Worm (Caenorhabditis elegans) whole organism, young adult: ENCODE measurements around the gene metl-6.

ENCODE experiments used
- B0019.2 ChIP-seq: fragments of 200-800 bp; sonication (Bioruptor generic); conservative IDR thresholded peaks from 2 replicates; pipeline ENCODE4 v1.3.6; 2022; ENCODE audit warnings: missing genetic modification reagents, missing genetic modification characterization, missing compliant biosample characterization
- B0261.1 ChIP-seq: sonication (generic microtip); optimal IDR thresholded peaks from 2 replicates; lab custom pipeline; 2016; ENCODE audit warnings: mild to moderate bottlenecking, missing genetic modification characterization, moderate library complexity, missing compliant biosample characterization
- F57C9.4 ChIP-seq: sonication (generic microtip); optimal IDR thresholded peaks from 2 replicates; lab custom pipeline; 2017; ENCODE audit warnings: mild to moderate bottlenecking, missing genetic modification characterization, missing compliant biosample characterization
- K11D2.4 ChIP-seq: fragments of 200-800 bp; sonication (Bioruptor generic); IDR thresholded peaks from 2 replicates; pipeline ENCODE4 v1.3.6; 2022; ENCODE audit warnings: missing genetic modification reagents, missing genetic modification characterization, missing compliant biosample characterization
- K12H6.12 ChIP-seq: fragments of 200-800 bp; sonication (Bioruptor generic); optimal IDR thresholded peaks from 2 replicates; lab custom pipeline; 2018; ENCODE audit warnings: mild to moderate bottlenecking, missing genetic modification characterization, missing compliant biosample characterization
- ama-1 ChIP-seq, 3 experiments: fragments of 150-350 bp in 1 of 3; sonication (generic microtip) in 2 of 3; optimal IDR thresholded peaks; 2 replicates each; lab custom pipeline; 2014 to 2018; ENCODE audit warnings: missing biosample characterization in 2 of 3, missing genetic modification characterization in 2 of 3, missing genetic modification reagents in 2 of 3
- bed-2 ChIP-seq: fragments of 200-800 bp; sonication (Bioruptor generic); IDR thresholded peaks from 2 replicates; pipeline ENCODE4 v1.3.6; 2022; ENCODE audit warnings: missing genetic modification reagents, missing genetic modification characterization, missing compliant biosample characterization
- ceh-40 ChIP-seq: fragments of 200-800 bp; sonication (Bioruptor generic); IDR thresholded peaks from 2 replicates; pipeline ENCODE4 v1.3.6; 2022; ENCODE audit warnings: missing genetic modification characterization, missing compliant biosample characterization
- chd-7 ChIP-seq: sonication (generic microtip); optimal IDR thresholded peaks from 2 replicates; lab custom pipeline; 2016; ENCODE audit warnings: mild to moderate bottlenecking, missing genetic modification characterization, moderate library complexity, missing compliant biosample characterization
- die-1 ChIP-seq: sonication (generic microtip); optimal IDR thresholded peaks from 2 replicates; lab custom pipeline; 2016; ENCODE audit warnings: missing genotype, mild to moderate bottlenecking, missing genetic modification characterization, missing compliant biosample characterization
- dpl-1 ChIP-seq: fragments of 150-350 bp; optimal IDR thresholded peaks from 2 replicates; lab custom pipeline; 2014; ENCODE audit warnings: missing biosample characterization, missing genetic modification reagents, missing genetic modification characterization
- ets-4 ChIP-seq: fragments of 200-800 bp; sonication (Bioruptor generic); optimal IDR thresholded peaks from 2 replicates; lab custom pipeline; 2018; ENCODE audit warnings: mild to moderate bottlenecking, missing genetic modification characterization, missing compliant biosample characterization
- gei-17 ChIP-seq: fragments of 200-800 bp; sonication (Bioruptor generic); optimal IDR thresholded peaks from 2 replicates; lab custom pipeline; 2018; ENCODE audit warnings: mild to moderate bottlenecking, missing genetic modification characterization, missing compliant biosample characterization
- hlh-12 ChIP-seq: sonication (generic microtip); optimal IDR thresholded peaks from 2 replicates; lab custom pipeline; 2016; ENCODE audit warnings: missing genetic modification characterization, missing compliant biosample characterization
- hmg-1.2 ChIP-seq: fragments of 200-800 bp; sonication (Bioruptor generic); IDR thresholded peaks from 2 replicates; pipeline ENCODE4 v1.3.6; 2022; ENCODE audit warnings: missing genetic modification reagents, missing genetic modification characterization, missing compliant biosample characterization
- let-526 ChIP-seq: fragments of 200-800 bp; sonication (Bioruptor generic); IDR thresholded peaks from 2 replicates; pipeline ENCODE4 v1.3.6; 2022; ENCODE audit warnings: missing genetic modification reagents, missing genetic modification characterization, missing compliant biosample characterization
- lin-26 ChIP-seq: fragments of 200-800 bp; sonication (Bioruptor generic); IDR thresholded peaks from 2 replicates; pipeline ENCODE4 v1.3.6; 2022; ENCODE audit warnings: missing genetic modification reagents, missing genetic modification characterization, missing compliant biosample characterization
- lsy-27 ChIP-seq: sonication (generic microtip); optimal IDR thresholded peaks from 2 replicates; lab custom pipeline; 2017; ENCODE audit warnings: missing genetic modification characterization, mild to moderate bottlenecking, missing compliant biosample characterization, antibody characterized with exemption, missing genotype, borderline replicate concordance; ENCODE audit not compliant: insufficient read depth
- madf-6 ChIP-seq: fragments of 200-800 bp; sonication (Bioruptor generic); IDR thresholded peaks from 2 replicates; pipeline ENCODE4 v1.3.6; 2022; ENCODE audit warnings: missing genetic modification reagents, missing genetic modification characterization, missing compliant biosample characterization
- nfya-1 ChIP-seq: sonication (generic microtip); optimal IDR thresholded peaks from 2 replicates; lab custom pipeline; 2017; ENCODE audit warnings: antibody characterized with exemption, missing compliant biosample characterization, missing genetic modification characterization, borderline replicate concordance; ENCODE audit not compliant: insufficient read depth
- nfya-2 ChIP-seq: fragments of 200-800 bp; sonication (Bioruptor generic); IDR thresholded peaks from 2 replicates; pipeline ENCODE4 v1.3.6; 2022; ENCODE audit warnings: missing genetic modification reagents, missing genetic modification characterization, missing compliant biosample characterization
- nfyb-1 ChIP-seq: fragments of 200-800 bp; sonication (Bioruptor generic); IDR thresholded peaks from 2 replicates; pipeline ENCODE4 v1.3.6; 2022; ENCODE audit warnings: missing genetic modification reagents, missing genetic modification characterization, missing compliant biosample characterization
- nhr-120 ChIP-seq: fragments of 200-800 bp; sonication (Bioruptor generic); IDR thresholded peaks from 2 replicates; pipeline ENCODE4 v1.3.6; 2022; ENCODE audit warnings: missing genetic modification characterization, missing compliant biosample characterization
- nhr-27 ChIP-seq: fragments of 200-800 bp; sonication (Bioruptor generic); optimal IDR thresholded peaks from 2 replicates; lab custom pipeline; 2018; ENCODE audit warnings: mild to moderate bottlenecking, missing genetic modification characterization, moderate library complexity, missing compliant biosample characterization
- nhr-80 ChIP-seq: sonication (generic microtip); optimal IDR thresholded peaks from 2 replicates; lab custom pipeline; 2016; ENCODE audit warnings: missing genetic modification characterization, missing compliant biosample characterization
- pha-4 ChIP-seq: fragments of 150-350 bp; sonication (generic microtip); optimal IDR thresholded peaks from 2 replicates; lab custom pipeline; 2014; ENCODE audit warnings: missing biosample characterization, missing genetic modification reagents, missing genetic modification characterization
- rpc-1 ChIP-seq, 2 experiments: fragments of 150-350 bp in 1 of 2; sonication (generic microtip) in 1 of 2; optimal IDR thresholded peaks; 2 replicates each; lab custom pipeline; 2014 to 2018; ENCODE audit warnings: missing biosample characterization in 1 of 2, missing genetic modification characterization in 1 of 2, missing genetic modification reagents in 1 of 2, missing genotype in 1 of 2
- sea-2 ChIP-seq: fragments of 200-800 bp; sonication (Bioruptor generic); IDR thresholded peaks from 2 replicates; pipeline ENCODE4 v1.3.6; 2022; ENCODE audit warnings: missing genetic modification characterization, missing compliant biosample characterization
- snpc-1.1 ChIP-seq: sonication (generic microtip); optimal IDR thresholded peaks from 2 replicates; lab custom pipeline; 2017; ENCODE audit warnings: missing genetic modification characterization, mild to moderate bottlenecking, missing compliant biosample characterization, antibody characterized with exemption, moderate library complexity, missing genotype, missing genetic modification reagents; ENCODE audit not compliant: insufficient read depth
- snpc-1.3 ChIP-seq: sonication (generic microtip); optimal IDR thresholded peaks from 2 replicates; lab custom pipeline; 2017; ENCODE audit warnings: missing genetic modification characterization, mild to moderate bottlenecking, missing compliant biosample characterization, antibody characterized with exemption, moderate library complexity, missing genotype, missing genetic modification reagents; ENCODE audit not compliant: insufficient read depth
- snpc-4 ChIP-seq, 5 experiments: fragments of 150-350 bp in 1 of 5; sonication (generic microtip) in 4 of 5; optimal IDR thresholded peaks; 2 replicates each; lab custom pipeline; 2014 to 2018; ENCODE audit warnings: missing genetic modification characterization in 5 of 5, missing biosample characterization in 3 of 5, antibody characterized with exemption in 2 of 5, mild to moderate bottlenecking in 2 of 5, missing compliant biosample characterization in 2 of 5, missing genotype in 2 of 5, moderate library complexity in 2 of 5, missing genetic modification reagents in 1 of 5
- tbp1 ChIP-seq: fragments of 200-800 bp; sonication (Bioruptor generic); optimal IDR thresholded peaks from 2 replicates; lab custom pipeline; 2018; ENCODE audit warnings: mild to moderate bottlenecking, missing genetic modification characterization, missing compliant biosample characterization
- tlf-1 ChIP-seq: fragments of 200-800 bp; sonication (Bioruptor generic); optimal IDR thresholded peaks from 2 replicates; lab custom pipeline; 2018; ENCODE audit warnings: mild to moderate bottlenecking, missing genetic modification characterization, missing compliant biosample characterization
- unc-130 ChIP-seq: sonication (generic microtip); optimal IDR thresholded peaks from 2 replicates; lab custom pipeline; 2016; ENCODE audit warnings: missing genetic modification reagents, missing genetic modification characterization, missing compliant biosample characterization
- zfh-2 ChIP-seq: fragments of 200-800 bp; sonication (Bioruptor generic); conservative IDR thresholded peaks from 2 replicates; pipeline ENCODE4 v1.3.6; 2022; ENCODE audit warnings: missing genetic modification reagents, missing genetic modification characterization, missing compliant biosample characterization
- ztf-22 ChIP-seq: fragments of 200-800 bp; sonication (Bioruptor generic); optimal IDR thresholded peaks from 2 replicates; lab custom pipeline; 2018; ENCODE audit warnings: mild to moderate bottlenecking, missing genetic modification characterization, moderate library complexity, missing compliant biosample characterization
- ztf-28 ChIP-seq: fragments of 200-800 bp; sonication (Bioruptor generic); IDR thresholded peaks from 2 replicates; pipeline ENCODE4 v1.3.6; 2022; ENCODE audit warnings: missing genetic modification reagents, missing genetic modification characterization, missing compliant biosample characterization

metl-6 gene

ce11 chrIII:3966143-3966542, 44.6 kb upstream of the metl-6 start:
- TF ChIP-seq K12H6.12 (tag; lab: Kevin White, UChicago) (no peak), bed-2 (GFP tag; lab: Robert Waterston, UW) (no peak), snpc-1.3 (tag; lab: Kevin White, UChicago) (no peak)

ce11 chrIII:3964237-3964636, 42.7 kb upstream of the metl-6 start, which contains the start of gene R10E9.2:
Gene R10E9.2, minus strand, starts transcription at chrIII:3964337.
- TF ChIP-seq dpl-1 (GFP tag; lab: Kevin White, UChicago) (no peak), F57C9.4 (tag; lab: Kevin White, UChicago) (no peak), nfya-2 (GFP tag; lab: Robert Waterston, UW) (no peak), ztf-22 (no peak), B0261.1 (tag; lab: Kevin White, UChicago) (no peak), rpc-1 (optimal IDR thresholded peaks at IDR 0.05; lab: Kevin White, UChicago) (no peak), rpc-1 (tag; optimal IDR thresholded peaks at IDR 0.05; lab: Kevin White, UChicago) (no peak), madf-6 (GFP tag; lab: Robert Waterston, UW) (no peak)

- TF ChIP-seq dpl-1 (GFP tag; lab: Kevin White, UChicago) (no peak), nhr-80 (peak; percentile 58), hmg-1.2 (GFP tag; lab: Robert Waterston, UW) (peak; percentile 33; the same call in 1 of the 2 replicates), ztf-22 (no peak)
Measured at ce11 chrIII:3959987-3960386, 38.5 kb upstream of the metl-6 start, which contains the start of gene R10E9.3. Gene R10E9.3, plus strand, starts transcription at chrIII:3960221.

ce11 chrIII:3959206-3959605, 37.7 kb upstream of the metl-6 start:
- no peak for TF ChIP-seq tbp1 (GFP tag; lab: Kevin White, UChicago)
- no peak for TF ChIP-seq lsy-27
- no peak for TF ChIP-seq tlf-1 (GFP tag; lab: Kevin White, UChicago)
- no peak for TF ChIP-seq ets-4 (GFP tag; lab: Kevin White, UChicago)
- no peak for TF ChIP-seq K11D2.4
- TF ChIP-seq gei-17 (GFP tag; lab: Kevin White, UChicago), result no peak
- no peak for TF ChIP-seq sea-2
- TF ChIP-seq, all 124 proteins: peak for 0

ce11 chrIII:3957850-3958249, 36.3 kb upstream of the metl-6 start:
- TF ChIP-seq tbp1 (GFP tag; lab: Kevin White, UChicago) (no peak), gei-17 (GFP tag; lab: Kevin White, UChicago) (no peak), pha-4 (tag; lab: Kevin White, UChicago) (no peak), lin-26 (GFP tag; lab: Robert Waterston, UW) (no peak), nhr-120 (no peak), nhr-27 (tag; lab: Kevin White, UChicago) (no peak)

ce11 chrIII:3957119-3957739, 35.7 kb upstream of the metl-6 start:
- TF ChIP-seq ceh-40 (GFP tag; lab: Robert Waterston, UW), result no peak
- TF ChIP-seq zfh-2 (GFP tag; lab: Robert Waterston, UW), result no peak
- TF ChIP-seq ztf-28 (GFP tag; lab: Robert Waterston, UW), result no peak
- peak; percentile 51 for TF ChIP-seq snpc-4 (GFP tag; optimal IDR thresholded peaks at IDR 0.05; lab: Kevin White, UChicago)
- peak; percentile 35 to 78 (median 53) for TF ChIP-seq snpc-4 (tag; optimal IDR thresholded peaks at IDR 0.05; lab: Kevin White, UChicago)
- TF ChIP-seq ama-1 (optimal IDR thresholded peaks at IDR 0.05; lab: Kevin White, UChicago), result peak; percentile 32
- no peak for TF ChIP-seq ama-1 (GFP tag; optimal IDR thresholded peaks at IDR 0.05; lab: Kevin White, UChicago)
- TF ChIP-seq nfya-1 (tag; lab: Kevin White, UChicago), result no peak
- TF ChIP-seq snpc-1.1 (tag; lab: Kevin White, UChicago), result peak; percentile 20
- no peak for TF ChIP-seq B0019.2
- no peak for TF ChIP-seq die-1 (tag; lab: Kevin White, UChicago)
- TF ChIP-seq unc-130 (GFP tag; lab: Kevin White, UChicago), result no peak
- TF ChIP-seq nhr-80, result no peak
- 0 out of 2 replicates have a peak, but pooled peaks have one; percentile 27 for TF ChIP-seq nfyb-1 (GFP tag; lab: Robert Waterston, UW)
- TF ChIP-seq let-526 (GFP tag; lab: Robert Waterston, UW), result no peak
- peak; percentile 44 for TF ChIP-seq chd-7 (tag; lab: Kevin White, UChicago)
- no peak for TF ChIP-seq hlh-12 (tag; lab: Kevin White, UChicago)
